Fruit fly (Drosophila melanogaster): ENCODE data around the gene CG33099.

- TF ChIP-seq net (GFP tag; optimal IDR thresholded peaks at IDR 0.05) (no peak), cyc (GFP tag; optimal IDR thresholded peaks at IDR 0.05) (no peak), CG32006 (GFP tag; optimal IDR thresholded peaks at IDR 0.05) (no peak), CG8119 (GFP tag; IDR thresholded peaks at IDR 0.05) (no peak), Smox (GFP tag; optimal IDR thresholded peaks at IDR 0.05) (no peak), CG11902 (GFP tag; optimal IDR thresholded peaks at IDR 0.05) (no peak), achi (GFP tag; optimal IDR thresholded peaks at IDR 0.05) (no peak), eg (GFP tag; IDR thresholded peaks at IDR 0.05) (no peak), spab (GFP tag; optimal IDR thresholded peaks at IDR 0.05) (no peak), Ets96B (tag; optimal IDR thresholded peaks at IDR 0.05) (no peak)
Observed at dm6 chr3R:22518760-22519159, 11.6 kb downstream of the CG33099 start.

Data from whole organism, prepupa.